Worm (Caenorhabditis elegans) whole organism, mixed stage, embryonic: ENCODE results near the gene F38B7.10.
A peak's percentile ranks its signal among the peaks of the same experiment; 100 is the strongest.

ENCODE experiments used
- M03D4.4 ChIP-seq: sonication (generic microtip); optimal IDR thresholded peaks from 2 replicates; lab custom pipeline; 2017; ENCODE audit warnings: mild to moderate bottlenecking, missing genetic modification characterization, missing compliant biosample characterization
- bed-3 ChIP-seq: fragments of 200-800 bp; sonication (Bioruptor generic); optimal IDR thresholded peaks from 3 replicates; lab custom pipeline; 2018; ENCODE audit warnings: mild to moderate bottlenecking, missing genetic modification characterization, moderate library complexity, missing compliant biosample characterization
- blmp-1 ChIP-seq: fragments of 150-350 bp; optimal IDR thresholded peaks from 2 replicates; lab custom pipeline; 2014; ENCODE audit warnings: missing biosample characterization, missing genetic modification characterization
- ceh-83 ChIP-seq: fragments of 200-800 bp; sonication (Bioruptor generic); optimal IDR thresholded peaks from 2 replicates; lab custom pipeline; 2018; ENCODE audit warnings: mild to moderate bottlenecking, missing genetic modification characterization, missing compliant biosample characterization
- ces-1 ChIP-seq: fragments of 150-350 bp; optimal IDR thresholded peaks from 2 replicates; lab custom pipeline; 2014; ENCODE audit warnings: missing biosample characterization, missing genetic modification reagents, missing genetic modification characterization
- cnd-1 ChIP-seq: fragments of 200-800 bp; sonication (Bioruptor generic); optimal IDR thresholded peaks from 2 replicates; lab custom pipeline; 2018; ENCODE audit warnings: mild to moderate bottlenecking, missing genetic modification characterization, missing compliant biosample characterization
- drap-1 ChIP-seq: fragments of 200-800 bp; sonication (Bioruptor generic); optimal IDR thresholded peaks from 3 replicates; lab custom pipeline; 2018; ENCODE audit warnings: mild to moderate bottlenecking, missing genetic modification characterization, missing compliant biosample characterization
- elt-1 ChIP-seq: sonication (generic microtip); optimal IDR thresholded peaks from 2 replicates; lab custom pipeline; 2017; ENCODE audit warnings: missing genetic modification characterization, mild to moderate bottlenecking, missing compliant biosample characterization, antibody characterized with exemption, moderate library complexity, borderline replicate concordance; ENCODE audit not compliant: insufficient read depth
- elt-3 ChIP-seq: fragments of 150-350 bp; optimal IDR thresholded peaks from 2 replicates; lab custom pipeline; 2014; ENCODE audit warnings: missing biosample characterization, missing genetic modification characterization
- flh-1 ChIP-seq: fragments of 200-800 bp; sonication (Bioruptor generic); optimal IDR thresholded peaks from 2 replicates; lab custom pipeline; 2018; ENCODE audit warnings: mild to moderate bottlenecking, missing genetic modification characterization, moderate library complexity, missing compliant biosample characterization
- ham-2 ChIP-seq: fragments of 200-800 bp; sonication (Bioruptor generic); optimal IDR thresholded peaks from 2 replicates; lab custom pipeline; 2018; ENCODE audit warnings: mild to moderate bottlenecking, missing genetic modification characterization, missing compliant biosample characterization
- hlh-1 ChIP-seq: fragments of 150-350 bp; optimal IDR thresholded peaks from 2 replicates; lab custom pipeline; 2014; ENCODE audit warnings: missing biosample characterization, missing genetic modification reagents, missing genetic modification characterization
- lin-13 ChIP-seq: fragments of 150-350 bp; optimal IDR thresholded peaks from 2 replicates; lab custom pipeline; 2014; ENCODE audit warnings: missing biosample characterization, missing genetic modification characterization
- lin-32 ChIP-seq: fragments of 200-800 bp; sonication (Bioruptor generic); optimal IDR thresholded peaks from 2 replicates; lab custom pipeline; 2018; ENCODE audit warnings: mild to moderate bottlenecking, missing genetic modification characterization, missing compliant biosample characterization
- lsy-2 ChIP-seq: fragments of 150-350 bp; optimal IDR thresholded peaks from 2 replicates; lab custom pipeline; 2014; ENCODE audit warnings: missing biosample characterization, missing genetic modification characterization
- mab-5 ChIP-seq: fragments of 150-350 bp; optimal IDR thresholded peaks from 2 replicates; lab custom pipeline; 2014; ENCODE audit warnings: missing biosample characterization, missing genetic modification characterization
- mep-1 ChIP-seq: fragments of 150-350 bp; optimal IDR thresholded peaks from 2 replicates; lab custom pipeline; 2017; ENCODE audit warnings: missing biosample characterization, missing genetic modification reagents, missing genetic modification characterization, inconsistent platforms
- mls-2 ChIP-seq: sonication (generic microtip); optimal IDR thresholded peaks from 2 replicates; lab custom pipeline; 2016; ENCODE audit warnings: mild to moderate bottlenecking, missing genetic modification characterization, moderate library complexity, missing compliant biosample characterization
- nhr-12 ChIP-seq: fragments of 150-350 bp; optimal IDR thresholded peaks from 2 replicates; lab custom pipeline; 2014; ENCODE audit warnings: missing biosample characterization, missing genetic modification characterization
- nhr-237 ChIP-seq: fragments of 150-350 bp; optimal IDR thresholded peaks from 2 replicates; lab custom pipeline; 2014; ENCODE audit warnings: missing biosample characterization, missing genetic modification characterization
- nhr-28 ChIP-seq: fragments of 150-350 bp; optimal IDR thresholded peaks from 2 replicates; lab custom pipeline; 2014; ENCODE audit warnings: missing biosample characterization, missing genetic modification characterization
- nhr-76 ChIP-seq: sonication (generic microtip); optimal IDR thresholded peaks from 2 replicates; lab custom pipeline; 2017; ENCODE audit warnings: missing biosample characterization, missing genetic modification characterization
- sem-2 ChIP-seq: fragments of 200-800 bp; sonication (Bioruptor generic); optimal IDR thresholded peaks from 2 replicates; lab custom pipeline; 2018; ENCODE audit warnings: mild to moderate bottlenecking, missing genetic modification characterization, missing compliant biosample characterization
- snpc-4 ChIP-seq: fragments of 150-350 bp; optimal IDR thresholded peaks from 2 replicates; lab custom pipeline; 2014; ENCODE audit warnings: missing biosample characterization, missing genetic modification characterization
- sptf-1 ChIP-seq: sonication (generic microtip); optimal IDR thresholded peaks from 2 replicates; lab custom pipeline; 2017; ENCODE audit warnings: mild to moderate bottlenecking, missing genetic modification characterization, moderate library complexity, missing compliant biosample characterization
- tbx-8 ChIP-seq: fragments of 200-800 bp; sonication (Bioruptor generic); optimal IDR thresholded peaks from 2 replicates; lab custom pipeline; 2018; ENCODE audit warnings: mild to moderate bottlenecking, missing genetic modification characterization, moderate library complexity, missing compliant biosample characterization
- unc-120 ChIP-seq: sonication (generic microtip); optimal IDR thresholded peaks from 2 replicates; lab custom pipeline; 2017; ENCODE audit warnings: missing genetic modification characterization, missing compliant biosample characterization; ENCODE audit not compliant: poor library complexity, severe bottlenecking
- unc-39 ChIP-seq: fragments of 150-350 bp; optimal IDR thresholded peaks from 2 replicates; lab custom pipeline; 2014; ENCODE audit warnings: missing biosample characterization, missing genetic modification characterization
- unc-62 ChIP-seq: fragments of 150-350 bp; optimal IDR thresholded peaks from 2 replicates; lab custom pipeline; 2014; ENCODE audit warnings: missing biosample characterization, missing genetic modification reagents, missing genetic modification characterization
- ztf-11 ChIP-seq: fragments of 150-350 bp; optimal IDR thresholded peaks from 2 replicates; lab custom pipeline; 2014; ENCODE audit warnings: missing biosample characterization, missing genetic modification characterization

The F38B7.10 gene

ce11 chrV:11500980-11501379 is 44.3 kb upstream of the F38B7.10 start:
- TF ChIP-seq cnd-1 (tag; lab: Kevin White, UChicago) (no peak), nhr-76 (no peak), ces-1 (no peak), mep-1 (tag; lab: Kevin White, UChicago) (no peak), lin-32 (GFP tag; lab: Kevin White, UChicago) (no peak), ztf-11 (tag; lab: Kevin White, UChicago) (no peak), mab-5 (tag; lab: Kevin White, UChicago) (no peak), nhr-12 (tag; lab: Kevin White, UChicago) (no peak), unc-120 (tag; lab: Kevin White, UChicago) (no peak), mls-2 (no peak), M03D4.4 (tag; lab: Kevin White, UChicago) (no peak), unc-39 (tag; lab: Kevin White, UChicago) (no peak), bed-3 (GFP tag; lab: Kevin White, UChicago) (no peak), snpc-4 (tag; lab: Kevin White, UChicago) (no peak), lsy-2 (tag; lab: Kevin White, UChicago) (no peak)

- TF ChIP-seq nhr-237 (tag; lab: Kevin White, UChicago) (no peak), unc-62 (no peak), nhr-76 (no peak), M03D4.4 (tag; lab: Kevin White, UChicago) (no peak), ces-1 (no peak), elt-1 (no peak), lsy-2 (tag; lab: Kevin White, UChicago) (no peak), flh-1 (GFP tag; lab: Kevin White, UChicago) (no peak), sptf-1 (tag; lab: Kevin White, UChicago) (no peak), cnd-1 (tag; lab: Kevin White, UChicago) (no peak), mab-5 (tag; lab: Kevin White, UChicago) (no peak), ham-2 (GFP tag; lab: Kevin White, UChicago) (no peak), blmp-1 (tag; lab: Kevin White, UChicago) (no peak), tbx-8 (GFP tag; lab: Kevin White, UChicago) (no peak), lin-32 (GFP tag; lab: Kevin White, UChicago) (no peak), mls-2 (no peak), sem-2 (GFP tag; lab: Kevin White, UChicago) (no peak), nhr-12 (tag; lab: Kevin White, UChicago) (no peak), ceh-83 (GFP tag; lab: Kevin White, UChicago) (no peak), elt-3 (tag; lab: Kevin White, UChicago) (no peak)
Observed at ce11 chrV:11503081-11503751, 42.1 kb upstream of the F38B7.10 start, which contains the start of gene C55A6.12. TSS of gene C55A6.12 (minus strand) at chrV:11503131.

ce11 chrV:11504853-11505397 is 40.4 kb upstream of the F38B7.10 start, which contains the start of the genes C55A6.1 and C55A6.10:
TSS of gene C55A6.1 (minus strand) at chrV:11504968.
TSS of gene C55A6.10 (plus strand) at chrV:11505347.
- peak; percentile 10 for TF ChIP-seq nhr-237 (tag; lab: Kevin White, UChicago)
- TF ChIP-seq lin-13: peak; percentile 12
- peak; percentile 68 for TF ChIP-seq ces-1
- TF ChIP-seq M03D4.4 (tag; lab: Kevin White, UChicago): peak; percentile 1
- peak; percentile 1 for TF ChIP-seq hlh-1 (tag; lab: Kevin White, UChicago)
- peak; percentile 41 for TF ChIP-seq sptf-1 (tag; lab: Kevin White, UChicago)
- TF ChIP-seq cnd-1 (tag; lab: Kevin White, UChicago): peak; percentile 25
- peak; percentile 31 for TF ChIP-seq lsy-2 (tag; lab: Kevin White, UChicago)
- peak; percentile 36 for TF ChIP-seq mep-1 (tag; lab: Kevin White, UChicago)
- TF ChIP-seq drap-1: peak; percentile 43

- peak; percentile 82 for TF ChIP-seq hlh-1 (tag; lab: Kevin White, UChicago)
- no peak for TF ChIP-seq elt-1
- peak; percentile 55 for TF ChIP-seq unc-120 (tag; lab: Kevin White, UChicago)
- no peak for TF ChIP-seq nhr-237 (tag; lab: Kevin White, UChicago)
- TF ChIP-seq nhr-28: no peak
- TF ChIP-seq flh-1 (GFP tag; lab: Kevin White, UChicago): no peak
- no peak for TF ChIP-seq cnd-1 (tag; lab: Kevin White, UChicago)
- no peak for TF ChIP-seq nhr-12 (tag; lab: Kevin White, UChicago)
- TF ChIP-seq unc-39 (tag; lab: Kevin White, UChicago): no peak
- no peak for TF ChIP-seq nhr-76
- TF ChIP-seq blmp-1 (tag; lab: Kevin White, UChicago): no peak
- TF ChIP-seq elt-3 (tag; lab: Kevin White, UChicago): no peak
- TF ChIP-seq, all 35 proteins: peak for 2
Observed at ce11 chrV:11506347-11506746, 39.0 kb upstream of the F38B7.10 start.
